Fruit fly (Drosophila melanogaster) whole organism: ENCODE data around the gene MtnE.

ENCODE experiments used
- CG8478 ChIP-seq: fragments of >200 bp; optimal IDR thresholded peaks from 2 replicates; lab custom pipeline; 2018; ENCODE audit warnings: inconsistent platforms
- Dll ChIP-seq: fragments of >200 bp; optimal IDR thresholded peaks from 2 replicates; lab custom pipeline; 2017
- EcR ChIP-seq, 2 experiments: fragments of >200 bp; optimal IDR thresholded peaks; 2 replicates each; lab custom pipeline; 2017; ENCODE audit warnings: missing biosample characterization in 2 of 2, missing genetic modification characterization in 2 of 2, missing genetic modification reagents in 2 of 2
- pan ChIP-seq: fragments of >200 bp; optimal IDR thresholded peaks from 2 replicates; lab custom pipeline; 2017
- psq ChIP-seq: fragments of >200 bp; optimal IDR thresholded peaks from 2 replicates; lab custom pipeline; 2017
- usp ChIP-seq: fragments of >200 bp; optimal IDR thresholded peaks from 2 replicates; lab custom pipeline; 2017; ENCODE audit warnings: missing biosample characterization, missing genetic modification characterization, mixed read lengths

MtnE gene

DNA sequence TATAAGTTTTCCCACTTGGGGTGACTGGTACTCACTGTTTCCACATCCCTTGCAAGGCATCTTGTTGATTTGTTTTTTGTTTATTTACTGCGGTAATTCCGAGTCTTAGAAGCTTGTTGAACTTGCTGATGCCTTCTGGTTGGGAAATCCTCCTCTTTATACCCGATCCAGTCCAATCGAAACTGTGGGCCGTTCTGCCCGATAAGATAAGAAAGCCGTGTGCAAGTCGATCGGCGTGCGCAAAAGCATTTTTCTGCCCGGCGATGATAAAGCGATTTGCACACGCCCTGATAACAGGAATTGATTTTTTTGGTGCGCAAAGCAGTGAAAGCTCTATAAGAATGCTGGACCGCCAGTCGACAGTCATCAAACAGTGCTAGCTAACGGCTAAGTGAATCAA is at the start of gene MtnE, which contains the start of gene MtnD:
MtnE (minus strand) TSS at position 130 of the 400 bp plus-strand sequence.
MtnD (plus strand) TSS at position 388 of the 400 bp plus-strand sequence.
- no peak for TF ChIP-seq CG8478 (lab: Kevin White, UChicago)
- no peak for TF ChIP-seq usp
- TF ChIP-seq Dll, result no peak
- no peak for TF ChIP-seq EcR (GFP tag; optimal IDR thresholded peaks at IDR 0.05; lab: Kevin White, UChicago)
- TF ChIP-seq psq (lab: Kevin White, UChicago), result no peak
- TF ChIP-seq pan (lab: Kevin White, UChicago), result no peak

DNA sequence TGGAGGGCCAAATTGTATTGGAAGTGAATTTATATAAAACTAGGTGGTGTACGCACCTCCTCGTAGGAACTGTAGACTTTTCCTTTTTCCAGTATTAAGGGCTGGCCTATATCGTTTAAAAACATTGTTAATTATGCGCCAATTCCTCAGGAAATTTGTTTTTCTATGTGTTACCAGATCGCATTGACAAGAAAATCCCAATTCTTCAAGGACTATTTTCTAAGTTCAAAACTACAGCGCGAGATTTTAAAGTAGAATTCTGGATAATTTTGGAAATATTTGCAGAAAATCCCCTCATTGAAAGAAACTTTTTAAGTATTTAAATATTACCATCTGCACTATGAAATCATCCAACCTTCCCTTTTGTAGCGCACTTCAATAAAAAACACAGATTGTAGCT is 46.9 kb upstream of the MtnE start, which contains the start of gene CG34008:
CG34008 (minus strand) TSS at position 147 of the 400 bp plus-strand sequence.
- no peak for TF ChIP-seq EcR (GFP tag; optimal IDR thresholded peaks at IDR 0.05; lab: Kevin White, UChicago)
- no peak for TF ChIP-seq usp
- no peak for TF ChIP-seq Dll
- no peak for TF ChIP-seq psq (lab: Kevin White, UChicago)
- TF ChIP-seq CG8478 (lab: Kevin White, UChicago), result no peak
- TF ChIP-seq pan (lab: Kevin White, UChicago), result no peak

DNA sequence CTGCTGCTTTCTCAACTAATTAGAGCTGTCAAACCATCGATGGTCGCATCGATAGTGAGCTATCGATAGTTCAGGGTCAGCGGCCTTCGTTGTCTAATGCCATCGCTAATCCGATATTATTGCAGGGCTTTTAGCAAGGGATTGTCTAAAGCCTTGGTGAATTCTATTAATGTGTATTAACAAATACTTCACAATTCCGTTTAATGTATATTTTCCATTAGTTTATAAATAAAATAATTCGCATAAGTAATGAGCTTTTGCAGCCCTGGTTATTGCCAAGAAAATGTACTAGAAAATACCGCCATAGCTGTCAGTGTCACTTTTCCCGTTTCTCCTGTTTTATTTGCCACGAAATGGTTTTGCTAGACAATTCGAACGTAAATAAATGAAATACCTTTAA is 45.3 kb upstream of the MtnE start, which contains the start of the genes EloB and Srp14:
EloB (minus strand) TSS at position 35 of the 400 bp plus-strand sequence.
Srp14 (plus strand) TSS at position 300 of the 400 bp plus-strand sequence.
- no peak for TF ChIP-seq psq (lab: Kevin White, UChicago)
- no peak for TF ChIP-seq usp
- no peak for TF ChIP-seq Dll
- TF ChIP-seq CG8478 (lab: Kevin White, UChicago), result no peak
- TF ChIP-seq pan (lab: Kevin White, UChicago), result no peak
- TF ChIP-seq EcR (GFP tag; optimal IDR thresholded peaks at IDR 0.05; lab: Kevin White, UChicago), result no peak

DNA sequence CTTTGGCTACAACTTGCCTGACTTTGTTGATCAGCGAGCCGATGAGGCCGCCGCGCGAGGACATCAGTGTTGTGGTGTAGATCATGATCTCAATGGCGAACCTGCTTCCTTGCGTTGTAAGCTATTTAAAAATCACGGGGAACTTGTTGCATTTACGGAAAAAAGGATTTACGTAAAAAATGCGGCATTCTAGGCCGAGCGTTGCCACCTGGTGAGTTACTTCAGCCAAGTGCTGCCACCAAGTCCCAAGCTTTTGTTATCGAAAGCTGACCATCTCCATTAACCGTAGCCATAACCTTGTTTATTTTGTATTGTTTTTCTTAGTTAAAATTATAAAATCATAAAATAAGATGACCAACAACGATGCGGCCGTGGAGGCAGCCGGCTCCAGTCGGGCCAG is 42.3 kb upstream of the MtnE start, which contains the start of the genes TFAM and CG5412:
TFAM (minus strand) TSS at position 222 of the 400 bp plus-strand sequence.
CG5412 (plus strand) TSS at position 265 of the 400 bp plus-strand sequence.
- no peak for TF ChIP-seq pan (lab: Kevin White, UChicago)
- TF ChIP-seq usp, result no peak
- TF ChIP-seq CG8478 (lab: Kevin White, UChicago), result no peak
- TF ChIP-seq Dll, result no peak
- no peak for TF ChIP-seq psq (lab: Kevin White, UChicago)
- no peak for TF ChIP-seq EcR (GFP tag; optimal IDR thresholded peaks at IDR 0.05; lab: Kevin White, UChicago)

DNA sequence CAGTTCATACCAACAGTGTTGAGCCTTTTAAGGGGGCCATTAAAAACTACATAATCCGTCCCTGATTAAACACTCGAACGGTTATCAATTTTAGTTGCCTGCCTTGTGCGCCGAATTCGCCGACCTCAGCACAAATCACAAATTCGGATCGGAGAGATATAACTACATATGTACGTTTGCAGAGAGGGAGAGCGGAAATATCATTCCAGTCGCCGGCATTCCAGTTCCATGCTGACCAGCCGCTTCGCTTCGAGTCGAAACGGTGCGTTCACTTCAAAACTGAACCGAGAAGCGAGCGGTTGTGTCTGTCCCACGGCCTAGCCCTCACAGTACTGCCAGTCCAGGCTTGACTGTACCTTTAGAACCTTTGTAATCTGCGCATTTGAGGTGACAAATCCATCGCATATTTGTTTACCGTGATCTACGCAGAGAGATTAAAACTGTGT is 40.1 kb upstream of the MtnE start:
- TF ChIP-seq EcR (GFP tag; optimal IDR thresholded peaks at IDR 0.05; lab: Kevin White, UChicago), result no peak
- no peak for TF ChIP-seq Dll
- no peak for TF ChIP-seq CG8478 (lab: Kevin White, UChicago)

DNA sequence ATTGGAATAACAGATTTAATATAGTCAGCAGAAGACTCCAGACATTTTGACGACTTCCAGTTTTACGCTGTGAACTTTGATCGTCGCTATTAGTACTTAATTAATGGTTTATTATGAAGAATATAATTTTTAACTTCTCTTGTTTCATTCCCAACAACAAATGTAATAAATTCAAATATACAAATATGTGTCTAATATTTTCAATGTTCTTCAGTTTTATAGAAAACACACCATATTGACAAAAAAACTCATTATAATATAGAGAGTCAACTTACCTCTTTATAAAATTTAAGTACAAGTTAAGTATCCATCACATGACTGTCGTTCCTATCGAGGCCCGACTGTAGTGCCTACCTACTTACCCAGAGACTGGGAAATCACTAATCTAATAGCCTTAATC is 38.8 kb upstream of the MtnE start:
- TF ChIP-seq psq (lab: Kevin White, UChicago), result no peak
- TF ChIP-seq usp, result no peak
- TF ChIP-seq Dll, result no peak
- no peak for TF ChIP-seq pan (lab: Kevin White, UChicago)
- TF ChIP-seq EcR (GFP tag; optimal IDR thresholded peaks at IDR 0.05; lab: Kevin White, UChicago), result no peak
- no peak for TF ChIP-seq CG8478 (lab: Kevin White, UChicago)

DNA sequence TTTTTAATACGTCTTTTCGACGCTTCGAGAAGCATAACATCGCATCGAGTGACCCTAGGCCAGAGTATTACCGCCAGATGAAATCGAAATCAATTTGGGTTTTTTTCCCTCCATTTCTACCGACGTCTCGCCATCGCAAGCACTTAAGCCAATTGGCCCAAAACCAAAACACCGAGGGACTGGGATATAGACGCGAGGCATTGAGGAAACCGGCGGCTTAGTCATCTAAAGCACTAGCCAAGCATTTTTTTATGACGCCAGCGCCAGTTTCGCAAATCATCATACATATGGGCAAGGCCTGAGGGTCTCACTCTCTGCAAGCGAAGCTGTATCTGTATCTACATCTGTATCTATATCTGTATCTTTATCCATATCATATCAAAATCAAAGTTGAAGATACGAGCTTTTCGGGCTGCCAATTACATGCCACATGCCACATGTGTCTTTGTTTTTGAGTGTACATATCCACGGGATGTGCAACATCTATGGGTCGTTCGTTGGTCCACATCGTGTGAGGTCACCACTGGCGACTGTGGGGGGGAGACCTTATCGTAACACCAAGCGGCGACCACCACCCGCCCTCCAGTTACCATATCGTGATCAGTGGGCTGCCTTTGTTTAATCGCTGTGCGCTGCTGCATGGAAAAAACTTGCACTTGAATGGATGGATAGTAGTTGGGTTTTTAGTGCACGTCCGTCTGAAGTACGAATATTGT is 33.2 kb upstream of the MtnE start:
- TF ChIP-seq psq (lab: Kevin White, UChicago) (no peak), EcR (GFP tag; optimal IDR thresholded peaks at IDR 0.05; lab: Kevin White, UChicago) (no peak), Dll (no peak), CG8478 (lab: Kevin White, UChicago) (no peak), pan (lab: Kevin White, UChicago) (no peak), usp (no peak)

DNA sequence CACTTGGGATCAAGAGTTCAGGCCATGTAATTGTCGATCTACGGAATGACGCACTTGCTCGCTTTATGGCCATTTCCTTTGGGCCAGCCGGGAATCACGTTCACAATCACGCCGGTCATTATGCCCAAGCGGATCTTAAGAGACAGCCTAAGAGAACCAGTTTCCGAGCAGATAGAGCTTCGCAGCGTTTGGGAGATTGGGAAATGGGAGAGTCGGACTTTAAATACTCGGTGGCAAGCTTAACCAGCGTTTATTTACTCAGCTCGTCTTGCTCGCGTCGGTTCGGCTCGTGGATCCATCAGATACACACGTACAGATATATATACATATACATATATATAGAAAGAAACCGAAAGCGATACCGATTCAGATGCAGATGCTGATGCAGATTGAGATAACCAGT is 31.0 kb upstream of the MtnE start:
- no peak for TF ChIP-seq pan (lab: Kevin White, UChicago)
- TF ChIP-seq Dll, result peak; percentile 20

DNA sequence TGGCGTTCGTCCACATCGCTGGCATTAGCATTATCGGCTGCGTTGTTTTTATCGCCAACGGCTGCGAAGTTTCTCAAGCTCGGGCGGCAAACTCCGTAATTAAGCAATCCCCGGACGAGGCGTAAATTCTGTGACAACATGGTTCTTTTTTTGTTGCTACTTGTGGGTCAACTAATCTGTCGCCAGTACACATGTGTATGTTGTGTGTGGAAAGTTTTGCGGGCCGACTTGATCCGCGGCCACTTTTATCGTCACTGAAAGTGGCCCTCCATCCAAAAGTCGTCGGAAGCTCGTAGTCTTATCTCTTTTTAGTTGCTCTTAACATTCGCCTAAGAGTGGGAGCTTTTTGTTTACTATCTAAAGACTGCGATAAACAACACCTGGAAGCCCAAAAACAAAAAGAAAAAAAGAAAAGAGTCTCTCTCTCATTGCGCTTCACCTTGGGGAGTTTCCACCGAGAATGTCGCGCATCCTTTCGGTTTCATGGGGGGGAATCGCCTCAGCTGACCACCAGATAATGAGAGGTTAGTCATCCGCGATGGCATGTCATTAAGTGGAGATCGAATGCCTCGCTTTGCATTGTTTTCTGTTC is 29.4 kb upstream of the MtnE start, which contains the start of gene CG10877:
CG10877 (minus strand) TSS at position 238 of the 592 bp plus-strand sequence.
- no peak for TF ChIP-seq EcR (GFP tag; optimal IDR thresholded peaks at IDR 0.05; lab: Kevin White, UChicago)
- TF ChIP-seq psq (lab: Kevin White, UChicago), result no peak
- no peak for TF ChIP-seq usp
- TF ChIP-seq pan (lab: Kevin White, UChicago), result no peak
- no peak for TF ChIP-seq Dll
- TF ChIP-seq CG8478 (lab: Kevin White, UChicago), result no peak

DNA sequence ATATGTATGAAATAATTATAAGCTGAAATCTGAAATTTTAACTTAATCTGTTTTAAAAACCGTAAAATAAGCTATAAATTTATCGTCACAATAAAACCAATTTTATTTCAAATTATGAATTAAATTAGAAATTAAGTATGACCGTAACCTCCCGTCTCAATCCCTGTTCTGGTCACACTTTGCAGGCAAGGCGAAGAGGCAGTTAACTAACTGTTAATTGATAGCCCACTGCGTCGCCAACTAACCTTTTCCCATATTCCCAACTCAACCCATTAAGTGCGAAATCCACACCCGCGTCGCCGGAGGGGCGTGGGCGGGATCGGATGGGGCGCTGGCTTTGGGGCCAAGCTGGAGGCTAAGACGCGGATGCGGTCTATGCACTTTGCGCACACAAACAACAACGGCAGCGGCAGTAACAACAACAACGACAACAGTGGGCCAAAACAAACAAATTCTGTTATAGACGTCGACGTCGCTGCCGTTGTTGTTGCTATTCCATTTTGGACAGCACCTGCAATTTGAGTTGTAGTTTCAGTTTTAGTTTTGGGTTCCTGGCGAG is 26.2 kb upstream of the MtnE start, which contains the start of gene CG5191:
CG5191 (plus strand) TSS at position 198 of the 559 bp plus-strand sequence.
- TF ChIP-seq pan (lab: Kevin White, UChicago) (no peak), EcR (GFP tag; optimal IDR thresholded peaks at IDR 0.05; lab: Kevin White, UChicago) (no peak)

DNA sequence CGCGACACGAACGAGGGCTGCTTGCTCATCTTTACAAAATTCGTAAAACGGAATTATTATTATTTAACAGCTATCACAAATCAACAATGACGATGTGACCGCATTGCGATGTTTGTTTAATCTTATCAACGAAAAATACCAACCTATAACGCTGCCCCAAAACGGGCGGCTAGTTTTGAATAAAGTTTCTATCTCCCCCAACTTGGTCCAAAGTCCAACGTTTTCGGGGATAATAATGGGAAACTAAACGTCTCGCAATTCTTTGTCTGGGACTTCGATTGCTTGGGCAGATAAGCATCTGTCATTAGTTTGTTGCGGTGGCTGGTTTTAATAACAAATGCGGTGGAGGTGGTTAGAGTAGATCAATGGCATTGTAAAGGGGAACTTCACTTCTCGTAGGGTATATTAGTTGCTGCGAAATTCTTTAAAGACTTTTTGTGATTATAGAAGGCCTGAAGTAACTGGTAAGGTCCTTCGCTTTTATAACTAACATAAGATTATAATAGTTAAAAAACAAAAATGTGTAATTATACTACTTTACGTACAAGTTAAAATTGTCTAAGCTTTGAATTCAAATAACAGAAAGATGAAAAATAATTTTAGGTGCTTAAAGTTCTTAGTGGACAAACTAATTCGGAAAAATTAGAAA is 25.6 kb upstream of the MtnE start, which contains the start of gene CG15922:
CG15922 (minus strand) TSS at position 262 of the 649 bp plus-strand sequence.
- TF ChIP-seq CG8478 (lab: Kevin White, UChicago), result no peak
- TF ChIP-seq EcR (GFP tag; optimal IDR thresholded peaks at IDR 0.05; lab: Kevin White, UChicago), result no peak
- no peak for TF ChIP-seq pan (lab: Kevin White, UChicago)
- no peak for TF ChIP-seq Dll
- no peak for TF ChIP-seq psq (lab: Kevin White, UChicago)
- no peak for TF ChIP-seq usp
